Worm (Caenorhabditis elegans): Measurements from ENCODE around the gene ceh-38.

DNA sequence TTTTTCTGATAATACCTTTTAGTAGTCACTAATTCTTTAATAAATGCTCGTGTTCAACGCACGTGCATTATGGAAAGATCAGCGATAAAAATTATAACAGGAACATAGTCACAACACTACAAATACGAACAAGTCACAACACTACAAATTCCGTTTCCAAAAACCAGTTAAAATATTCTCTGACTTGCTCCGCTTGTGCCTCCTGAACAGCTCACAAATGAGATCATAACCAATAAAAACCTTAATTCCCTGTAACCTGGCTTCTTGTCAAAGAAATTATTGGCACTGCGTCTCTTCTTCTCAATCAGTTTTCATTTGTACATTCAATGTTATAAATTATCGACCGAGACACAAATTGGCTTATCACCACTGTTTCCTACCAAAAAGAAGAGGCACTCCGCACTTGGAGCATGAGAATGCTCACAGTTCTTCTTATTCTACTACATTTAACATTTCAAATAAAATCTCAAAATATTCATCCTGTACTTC, 31.9 kb upstream of the ceh-38 start, which contains the start of gene B0252.1:
- TF ChIP-seq lsy-2 (tag; optimal IDR thresholded peaks at IDR 0.05) (no peak), unc-39 (tag; optimal IDR thresholded peaks at IDR 0.05) (no peak), elt-1 (tag; optimal IDR thresholded peaks at IDR 0.05) (no peak), ztf-11 (tag; optimal IDR thresholded peaks at IDR 0.05) (no peak), nhr-11 (tag; optimal IDR thresholded peaks at IDR 0.05) (no peak), elt-3 (tag; optimal IDR thresholded peaks at IDR 0.05) (no peak), mdl-1 (tag; optimal IDR thresholded peaks at IDR 0.05) (no peak), nhr-237 (tag; optimal IDR thresholded peaks at IDR 0.05) (no peak)

Data from whole organism, L2 larva.